Worm (Caenorhabditis elegans) whole organism, L3 larva: ENCODE measurements around the gene ZC84.6.

ENCODE experiments used
- elt-1 ChIP-seq: fragments of 150-350 bp; optimal IDR thresholded peaks from 2 replicates; lab custom pipeline; 2014; ENCODE audit warnings: missing biosample characterization, missing genetic modification characterization
- elt-3 ChIP-seq, 3 experiments: fragments of 150-350 bp in 1 of 3; sonication (generic microtip) in 2 of 3; optimal IDR thresholded peaks; 2 replicates in 2 of 3; 4 replicates in 1 of 3; lab custom pipeline; 2014 to 2017; ENCODE audit warnings: missing biosample characterization in 3 of 3, missing genetic modification characterization in 3 of 3
- nfya-1 ChIP-seq: sonication (generic microtip); optimal IDR thresholded peaks from 2 replicates; lab custom pipeline; 2017; ENCODE audit warnings: missing genetic modification characterization, mild to moderate bottlenecking, missing compliant biosample characterization, antibody characterized with exemption, moderate library complexity; ENCODE audit not compliant: insufficient read depth
- nhr-11 ChIP-seq: fragments of 150-350 bp; optimal IDR thresholded peaks from 2 replicates; lab custom pipeline; 2014; ENCODE audit warnings: missing biosample characterization, missing genetic modification characterization
- pqm-1 ChIP-seq: fragments of 150-350 bp; optimal IDR thresholded peaks from 2 replicates; lab custom pipeline; 2017; ENCODE audit warnings: missing biosample characterization, missing genetic modification characterization, inconsistent platforms
- tbx-2 ChIP-seq: sonication (generic microtip); optimal IDR thresholded peaks from 2 replicates; lab custom pipeline; 2016; ENCODE audit warnings: mild to moderate bottlenecking, missing genetic modification characterization, missing compliant biosample characterization
- unc-62 ChIP-seq: fragments of 150-350 bp; sonication (generic microtip); optimal IDR thresholded peaks from 4 replicates; lab custom pipeline; 2014; ENCODE audit warnings: missing biosample characterization, missing genetic modification reagents, missing genetic modification characterization
- zag-1 ChIP-seq: fragments of 150-350 bp; optimal IDR thresholded peaks from 2 replicates; lab custom pipeline; 2014; ENCODE audit warnings: missing biosample characterization, missing genetic modification characterization

DNA sequence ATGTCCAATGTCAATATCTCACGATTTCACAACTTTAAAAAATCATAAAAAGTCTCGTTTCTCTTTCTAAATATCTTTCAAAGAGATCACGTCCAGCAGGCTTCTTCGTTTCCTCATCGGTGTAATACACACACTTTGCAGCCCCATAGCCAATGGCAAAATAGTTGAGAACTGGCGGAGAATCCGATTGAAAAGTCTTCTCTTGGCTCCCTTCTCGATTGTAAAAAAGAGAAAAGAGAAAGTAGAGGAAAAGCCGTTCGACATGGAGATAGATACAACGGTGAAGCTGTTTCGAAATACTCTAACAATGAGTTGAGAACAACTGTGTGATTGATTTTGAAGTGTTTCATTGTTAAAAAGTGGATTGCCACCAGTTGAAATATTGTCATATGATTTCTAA is 47.7 kb downstream of the ZC84.6 start:
- peak; percentile 52 for TF ChIP-seq nfya-1 (tag; lab: Kevin White, UChicago)
- TF ChIP-seq zag-1 (tag; lab: Kevin White, UChicago): no peak
- no peak for TF ChIP-seq nhr-11 (tag; lab: Kevin White, UChicago)
- TF ChIP-seq unc-62 (GFP tag; lab: Kevin White, UChicago): no peak
- TF ChIP-seq tbx-2 (tag; lab: Kevin White, UChicago): no peak
- no peak for TF ChIP-seq elt-1 (tag; lab: Kevin White, UChicago)
- TF ChIP-seq elt-3 (tag; optimal IDR thresholded peaks at IDR 0.05; lab: Kevin White, UChicago): no peak
- no peak for TF ChIP-seq pqm-1 (tag; lab: Kevin White, UChicago)
